Worm (Caenorhabditis elegans): Measurements from ENCODE around the gene gcp-2.2.

ce11 chrX:11569744-11570359 lies 32.3 kb downstream of the gcp-2.2 start:
- no peak for TF ChIP-seq dao-5 (tag; optimal IDR thresholded peaks at IDR 0.05)
- no peak for TF ChIP-seq him-1 (tag; optimal IDR thresholded peaks at IDR 0.05)
- TF ChIP-seq W03F9.2 (tag; optimal IDR thresholded peaks at IDR 0.05) = no peak

All from whole organism, L4/young adult.